Worm (Caenorhabditis elegans): ENCODE data around the gene chhy-1.

- no peak for TF ChIP-seq ceh-45 (GFP tag; IDR thresholded peaks at IDR 0.05)
- no peak for TF ChIP-seq K09A11.1 (tag; optimal IDR thresholded peaks at IDR 0.05; ENCODE audit: insufficient read depth)
- TF ChIP-seq nfya-1 (tag; optimal IDR thresholded peaks at IDR 0.05), result no peak
- TF ChIP-seq nhr-232 (tag; optimal IDR thresholded peaks at IDR 0.05), result no peak
- no peak for TF ChIP-seq pag-3 (tag; optimal IDR thresholded peaks at IDR 0.05; ENCODE audit: borderline replicate concordance)
- no peak for TF ChIP-seq ets-4 (tag; optimal IDR thresholded peaks at IDR 0.05)
- no peak for TF ChIP-seq ceh-14 (tag; optimal IDR thresholded peaks at IDR 0.05)
- no peak for TF ChIP-seq eyg-1 (tag; optimal IDR thresholded peaks at IDR 0.05)
- no peak for TF ChIP-seq hlh-6 (tag; optimal IDR thresholded peaks at IDR 0.05)
These were observed 4.9 kb downstream of the chhy-1 start, which contains the start of gene T22C8.1 for ce11 chrII:8612470-8612869.
